Fruit fly (Drosophila melanogaster) whole organism, adult: ENCODE data around the gene CG8664.

Experiments
- CG11617 ChIP-seq: fragments of 200-800 bp; sonication (Bioruptor generic); optimal IDR thresholded peaks from 2 replicates; lab custom pipeline; 2017; ENCODE audit warnings: mild to moderate bottlenecking, missing biosample characterization, missing genetic modification reagents, missing genetic modification characterization
- CG12768 ChIP-seq: fragments of 200-800 bp; sonication (Bioruptor generic); optimal IDR thresholded peaks from 2 replicates; lab custom pipeline; 2017; ENCODE audit warnings: missing biosample characterization, missing genetic modification characterization, mild to moderate bottlenecking, moderate library complexity, missing genetic modification reagents
- CG14711 ChIP-seq: fragments of 200-800 bp; sonication (Bioruptor generic); optimal IDR thresholded peaks from 2 replicates; lab custom pipeline; 2018; ENCODE audit warnings: missing biosample characterization, mild to moderate bottlenecking, missing genetic modification characterization, moderate library complexity
- CG1620 ChIP-seq: fragments of 200-800 bp; sonication (Bioruptor generic); optimal IDR thresholded peaks from 2 replicates; lab custom pipeline; 2016; ENCODE audit warnings: missing biosample characterization, missing genetic modification characterization
- CG33017 ChIP-seq: fragments of 200-800 bp; sonication (Bioruptor generic); optimal IDR thresholded peaks from 2 replicates; lab custom pipeline; 2018; ENCODE audit warnings: missing biosample characterization, mild to moderate bottlenecking, missing genetic modification characterization, moderate library complexity
- CG5204 ChIP-seq: fragments of 200-800 bp; sonication (Bioruptor generic); optimal IDR thresholded peaks from 2 replicates; lab custom pipeline; 2016; ENCODE audit warnings: missing biosample characterization, missing genetic modification characterization
- CG7045 ChIP-seq: fragments of 200-800 bp; sonication (Bioruptor generic); optimal IDR thresholded peaks from 2 replicates; lab custom pipeline; 2017; ENCODE audit warnings: missing biosample characterization, mild to moderate bottlenecking, missing genetic modification characterization
- CG7101 ChIP-seq: fragments of 200-800 bp; sonication (Bioruptor generic); optimal IDR thresholded peaks from 2 replicates; lab custom pipeline; 2018; ENCODE audit warnings: missing biosample characterization, mild to moderate bottlenecking, missing genetic modification characterization, moderate library complexity
- Clk ChIP-seq: fragments of 200-800 bp; sonication (Bioruptor generic); optimal IDR thresholded peaks from 2 replicates; lab custom pipeline; 2017; ENCODE audit warnings: missing biosample characterization, missing genetic modification characterization
- Crg-1 ChIP-seq: fragments of 200-800 bp; sonication (Bioruptor generic); optimal IDR thresholded peaks from 2 replicates; lab custom pipeline; 2016; ENCODE audit warnings: missing biosample characterization, missing genetic modification characterization
- Hr96 ChIP-seq: fragments of 200-800 bp; sonication (Bioruptor generic); optimal IDR thresholded peaks from 2 replicates; lab custom pipeline; 2016; ENCODE audit warnings: missing biosample characterization, missing genetic modification characterization
- bab1 ChIP-seq: fragments of 200-800 bp; sonication (Bioruptor generic); optimal IDR thresholded peaks from 3 replicates; lab custom pipeline; 2019; ENCODE audit warnings: missing biosample characterization, mild to moderate bottlenecking, missing genetic modification characterization, moderate library complexity
- cic ChIP-seq: fragments of 200-800 bp; sonication (Bioruptor generic); optimal IDR thresholded peaks from 2 replicates; lab custom pipeline; 2017; ENCODE audit warnings: missing biosample characterization, mild to moderate bottlenecking, missing genetic modification characterization, moderate library complexity
- cnc ChIP-seq, 2 experiments: fragments of >200 bp; optimal IDR thresholded peaks; 2 replicates each; lab custom pipeline; 2017
- kay ChIP-seq: fragments of 200-800 bp; sonication (Bioruptor generic); peaks from one replicate; lab custom pipeline; 2016; ENCODE audit warnings: missing biosample characterization, missing genetic modification characterization, borderline replicate concordance
- ovo ChIP-seq: fragments of 200-800 bp; sonication (Bioruptor generic); optimal IDR thresholded peaks from 2 replicates; lab custom pipeline; 2016; ENCODE audit warnings: missing biosample characterization, missing genetic modification characterization
- pad ChIP-seq: fragments of 200-800 bp; sonication (Bioruptor generic); optimal IDR thresholded peaks from 3 replicates; lab custom pipeline; 2017; ENCODE audit warnings: missing biosample characterization, missing genetic modification characterization, mild to moderate bottlenecking, moderate library complexity, missing genetic modification reagents
- tj ChIP-seq: fragments of 200-800 bp; sonication (Bioruptor generic); optimal IDR thresholded peaks from 3 replicates; lab custom pipeline; 2017; ENCODE audit warnings: missing biosample characterization, mild to moderate bottlenecking, missing genetic modification characterization, moderate library complexity
- toe ChIP-seq: fragments of 200-800 bp; sonication (Bioruptor generic); optimal IDR thresholded peaks from 2 replicates; lab custom pipeline; 2016; ENCODE audit warnings: missing biosample characterization, missing genetic modification characterization

The CG8664 gene

DNA sequence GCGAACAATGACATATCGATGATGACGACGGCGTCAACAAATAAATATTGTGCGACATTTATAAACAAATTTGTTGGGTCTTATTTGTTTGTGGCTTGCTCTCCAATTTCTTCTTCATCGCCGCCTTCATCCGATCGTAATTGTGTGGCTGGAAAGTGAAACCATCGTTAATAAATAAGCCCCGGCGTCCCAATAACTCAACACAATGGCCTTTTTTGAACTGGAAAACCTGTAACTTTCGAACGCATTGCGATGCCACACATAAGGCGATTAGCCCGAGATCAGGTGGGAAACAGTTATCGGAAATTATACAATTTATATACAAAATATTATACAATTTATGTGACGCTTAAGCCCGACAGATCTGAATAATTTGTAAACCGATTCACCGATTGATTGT is 46.1 kb downstream of the CG8664 start:
- TF ChIP-seq CG7045 (no peak), CG1620 (GFP tag; lab: Kevin White, UChicago) (no peak), pad (GFP tag; lab: Kevin White, UChicago) (no peak), CG12768 (GFP tag; lab: Kevin White, UChicago) (no peak), Hr96 (no peak), CG33017 (tag; lab: Kevin White, UChicago) (no peak), kay (GFP tag; lab: Kevin White, UChicago) (no peak), cnc (optimal IDR thresholded peaks at IDR 0.05; lab: Kevin White, UChicago) (no peak), CG7101 (no peak)

DNA sequence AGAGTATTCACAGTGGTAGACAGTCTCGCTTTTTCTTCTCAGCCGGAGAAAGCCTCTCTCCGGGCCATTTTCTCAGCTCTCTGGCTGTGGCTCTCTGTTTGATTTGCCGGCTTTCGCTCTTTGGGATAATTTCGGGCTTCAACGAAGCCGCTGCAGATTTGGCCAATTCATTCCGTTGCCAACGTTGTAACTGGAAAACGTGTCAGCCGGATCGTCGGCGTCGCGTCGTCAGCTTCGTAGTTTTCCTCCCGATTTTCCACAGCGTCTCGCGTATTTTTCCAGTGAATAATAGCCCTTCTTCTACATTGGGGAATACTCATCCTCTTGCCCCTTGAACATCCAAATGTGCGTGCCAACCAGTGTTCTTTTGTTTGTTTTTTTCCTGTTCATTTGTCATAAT is 49.9 kb downstream of the CG8664 start, which contains the start of gene f:
Gene f (plus strand): TSS at position 301 of the 400 bp plus-strand sequence.
- TF ChIP-seq Clk (GFP tag; lab: Kevin White, UChicago) = no peak
- TF ChIP-seq pad (GFP tag; lab: Kevin White, UChicago) = no peak
- no peak for TF ChIP-seq CG11617 (GFP tag; lab: Kevin White, UChicago)
- no peak for TF ChIP-seq CG12768 (GFP tag; lab: Kevin White, UChicago)
- no peak for TF ChIP-seq bab1 (GFP tag; lab: Kevin White, UChicago)
- TF ChIP-seq CG5204 = no peak
- no peak for TF ChIP-seq cnc (optimal IDR thresholded peaks at IDR 0.05; lab: Kevin White, UChicago)
- TF ChIP-seq kay (GFP tag; lab: Kevin White, UChicago) = no peak
- TF ChIP-seq ovo (GFP tag; lab: Kevin White, UChicago) = no peak
- TF ChIP-seq CG33017 (tag; lab: Kevin White, UChicago) = no peak
- TF ChIP-seq CG7101 = no peak
- no peak for TF ChIP-seq cic
- TF ChIP-seq CG1620 (GFP tag; lab: Kevin White, UChicago) = no peak

DNA sequence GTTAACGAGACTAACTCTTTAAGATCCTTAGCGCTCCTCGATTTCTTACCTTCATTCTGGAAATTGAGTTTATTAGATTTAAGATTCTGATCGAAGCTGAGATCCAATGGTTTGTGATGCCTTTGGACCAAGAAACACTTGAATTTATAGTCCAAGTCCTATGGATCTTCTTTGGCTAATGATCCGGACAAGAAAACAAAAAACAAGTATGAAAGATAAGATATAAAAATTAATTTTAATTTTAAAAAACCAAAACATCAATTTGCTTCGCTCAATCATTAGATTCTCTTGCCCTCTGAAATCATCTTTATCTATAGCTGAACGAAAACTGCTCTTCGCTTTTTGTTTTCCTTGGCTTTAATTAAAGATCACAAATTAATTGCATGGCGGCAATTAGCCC is 51.6 kb downstream of the CG8664 start, which contains the start of gene CG10597:
Gene CG10597 (minus strand): TSS at position 101 of the 400 bp plus-strand sequence.
- TF ChIP-seq Crg-1 (no peak), tj (GFP tag; lab: Kevin White, UChicago) (no peak), Clk (GFP tag; lab: Kevin White, UChicago) (no peak), CG12768 (GFP tag; lab: Kevin White, UChicago) (no peak), CG14711 (tag; lab: Kevin White, UChicago) (no peak), CG33017 (tag; lab: Kevin White, UChicago) (no peak), cnc (optimal IDR thresholded peaks at IDR 0.05; lab: Kevin White, UChicago) (no peak), CG11617 (GFP tag; lab: Kevin White, UChicago) (no peak), toe (GFP tag; lab: Kevin White, UChicago) (no peak), cic (no peak), kay (GFP tag; lab: Kevin White, UChicago) (no peak)
